Fruit fly (Drosophila melanogaster) whole organism, embryonic: ENCODE measurements around the gene Sdic4.

ENCODE experiments used
- CG10267 ChIP-seq: fragments of 200-800 bp; sonication (Bioruptor generic); optimal IDR thresholded peaks from 2 replicates; lab custom pipeline; 2018; ENCODE audit warnings: missing biosample characterization, mild to moderate bottlenecking, missing genetic modification characterization, moderate library complexity
- CG12942 ChIP-seq: fragments of 200-800 bp; sonication (Bioruptor generic); optimal IDR thresholded peaks from 3 replicates; lab custom pipeline; 2016; ENCODE audit warnings: missing biosample characterization, missing genetic modification characterization
- CG13424 ChIP-seq: fragments of 200-800 bp; sonication (Bioruptor generic); optimal IDR thresholded peaks from 2 replicates; lab custom pipeline; 2019; ENCODE audit warnings: missing biosample characterization, mild to moderate bottlenecking, missing genetic modification characterization, moderate library complexity
- CG14441 ChIP-seq: fragments of 200-800 bp; sonication (Bioruptor generic); IDR thresholded peaks from 2 replicates; pipeline ENCODE4 v1.3.6; 2022; ENCODE audit warnings: missing biosample characterization, missing genetic modification characterization
- CG16863 ChIP-seq: fragments of 200-800 bp; sonication (Bioruptor generic); optimal IDR thresholded peaks from 3 replicates; lab custom pipeline; 2016; ENCODE audit warnings: missing biosample characterization, missing genetic modification characterization
- CG1832 ChIP-seq: fragments of 200-800 bp; sonication (Bioruptor generic); optimal IDR thresholded peaks from 2 replicates; lab custom pipeline; 2017; ENCODE audit warnings: missing biosample characterization, mild to moderate bottlenecking, missing genetic modification characterization, inconsistent platforms
- CG18599 ChIP-seq: fragments of 200-800 bp; sonication (Bioruptor generic); optimal IDR thresholded peaks from 3 replicates; lab custom pipeline; 2017; ENCODE audit warnings: missing biosample characterization, missing genetic modification characterization, mild to moderate bottlenecking, moderate library complexity, missing genetic modification reagents
- CG2678 ChIP-seq: fragments of 200-800 bp; sonication (Bioruptor generic); optimal IDR thresholded peaks from 3 replicates; lab custom pipeline; 2019; ENCODE audit warnings: missing biosample characterization, mild to moderate bottlenecking, missing genetic modification characterization, moderate library complexity
- CG2889 ChIP-seq: fragments of 200-800 bp; sonication (Bioruptor generic); IDR thresholded peaks from 3 replicates; pipeline ENCODE4 v1.3.6; 2022; ENCODE audit warnings: missing biosample characterization, missing genetic modification characterization
- CG30403 ChIP-seq: fragments of 200-800 bp; sonication (Bioruptor generic); optimal IDR thresholded peaks from 3 replicates; lab custom pipeline; 2016; ENCODE audit warnings: missing biosample characterization, missing genetic modification characterization
- CG3163 ChIP-seq: fragments of 200-800 bp; sonication (Bioruptor generic); optimal IDR thresholded peaks from 3 replicates; lab custom pipeline; 2016; ENCODE audit warnings: missing biosample characterization, missing genetic modification characterization
- CG34422 ChIP-seq: fragments of 200-800 bp; sonication (Bioruptor generic); IDR thresholded peaks from 3 replicates; pipeline ENCODE4 v1.3.6; 2022; ENCODE audit warnings: missing biosample characterization, missing genetic modification characterization
- CG4404 ChIP-seq: fragments of 200-800 bp; sonication (Bioruptor generic); IDR thresholded peaks from 2 replicates; pipeline ENCODE4 v1.3.6; 2022; ENCODE audit warnings: missing biosample characterization, missing genetic modification characterization
- CG4730 ChIP-seq: fragments of 200-800 bp; sonication (Bioruptor generic); IDR thresholded peaks from 2 replicates; pipeline ENCODE4 v1.3.6; 2022; ENCODE audit warnings: missing biosample characterization, missing genetic modification characterization
- CG5245 ChIP-seq: fragments of 200-800 bp; sonication (Bioruptor generic); optimal IDR thresholded peaks from 3 replicates; lab custom pipeline; 2016; ENCODE audit warnings: missing biosample characterization, missing genetic modification characterization
- CG6254 ChIP-seq: fragments of 200-800 bp; sonication (Bioruptor generic); optimal IDR thresholded peaks from 3 replicates; lab custom pipeline; 2017; ENCODE audit warnings: mild to moderate bottlenecking, missing biosample characterization, missing genetic modification reagents, missing genetic modification characterization
- CG6689 ChIP-seq: fragments of 200-800 bp; sonication (Bioruptor generic); IDR thresholded peaks from 2 replicates; pipeline ENCODE4 v1.3.6; 2022; ENCODE audit warnings: missing biosample characterization, missing genetic modification characterization
- CG6854 ChIP-seq: fragments of 200-800 bp; sonication (Bioruptor generic); optimal IDR thresholded peaks from 3 replicates; lab custom pipeline; 2017; ENCODE audit warnings: missing biosample characterization, mild to moderate bottlenecking, missing genetic modification characterization
- CG7357 ChIP-seq: fragments of 200-800 bp; sonication (Bioruptor generic); IDR thresholded peaks from 3 replicates; pipeline ENCODE4 v1.3.6; 2022; ENCODE audit warnings: missing biosample characterization, missing genetic modification characterization
- CG8089 ChIP-seq: fragments of 200-800 bp; sonication (Bioruptor generic); optimal IDR thresholded peaks from 3 replicates; lab custom pipeline; 2016; ENCODE audit warnings: missing biosample characterization, missing genetic modification characterization
- CG9609 ChIP-seq: fragments of 200-800 bp; sonication (Bioruptor generic); optimal IDR thresholded peaks from 3 replicates; lab custom pipeline; 2016; ENCODE audit warnings: missing biosample characterization, missing genetic modification characterization
- CG9727 ChIP-seq: fragments of 200-800 bp; sonication (Bioruptor generic); optimal IDR thresholded peaks from 3 replicates; lab custom pipeline; 2017; ENCODE audit warnings: missing biosample characterization, mild to moderate bottlenecking, missing genetic modification characterization
- Dref ChIP-seq: fragments of 200-800 bp; sonication (Bioruptor generic); IDR thresholded peaks from 2 replicates; pipeline ENCODE4 v1.3.6; 2022; ENCODE audit warnings: missing biosample characterization, missing genetic modification characterization
- E2f2 ChIP-seq: fragments of 200-800 bp; sonication (Bioruptor generic); IDR thresholded peaks from 2 replicates; pipeline ENCODE4 v1.3.6; 2022; ENCODE audit warnings: missing biosample characterization, missing genetic modification characterization
- Ets65A ChIP-seq: fragments of 200-800 bp; sonication (Bioruptor generic); peaks from one replicate; lab custom pipeline; 2016; ENCODE audit warnings: missing biosample characterization, missing genetic modification characterization
- Lim3 ChIP-seq: fragments of 200-800 bp; sonication (Bioruptor generic); IDR thresholded peaks from 2 replicates; pipeline ENCODE4 v1.3.6; 2022; ENCODE audit warnings: missing biosample characterization, missing genetic modification characterization
- MBD-R2 ChIP-seq: fragments of 200-800 bp; sonication (Bioruptor generic); IDR thresholded peaks from 2 replicates; pipeline ENCODE4 v1.3.6; 2022; ENCODE audit warnings: missing biosample characterization, missing genetic modification characterization
- MESR4 ChIP-seq: fragments of 200-800 bp; sonication (Bioruptor generic); optimal IDR thresholded peaks from 2 replicates; lab custom pipeline; 2018; ENCODE audit warnings: missing biosample characterization, mild to moderate bottlenecking, missing genetic modification characterization, moderate library complexity
- Meics ChIP-seq: fragments of 200-800 bp; sonication (Bioruptor generic); optimal IDR thresholded peaks from 2 replicates; lab custom pipeline; 2017; ENCODE audit warnings: missing biosample characterization, mild to moderate bottlenecking, missing genetic modification characterization
- Mes4 ChIP-seq: fragments of 200-800 bp; sonication (Bioruptor generic); optimal IDR thresholded peaks from 2 replicates; lab custom pipeline; 2016; ENCODE audit warnings: missing biosample characterization, missing genetic modification characterization
- NfI ChIP-seq: fragments of 200-800 bp; sonication (Bioruptor generic); optimal IDR thresholded peaks from 3 replicates; lab custom pipeline; 2018; ENCODE audit warnings: missing biosample characterization, mild to moderate bottlenecking, missing genetic modification characterization, moderate library complexity
- Ravus ChIP-seq: fragments of 200-800 bp; sonication (Bioruptor generic); IDR thresholded peaks from 2 replicates; pipeline ENCODE4 v1.3.6; 2022; ENCODE audit warnings: missing biosample characterization, missing genetic modification characterization
- Ssrp ChIP-seq: fragments of 200-800 bp; sonication (Bioruptor generic); optimal IDR thresholded peaks from 2 replicates; lab custom pipeline; 2018; ENCODE audit warnings: missing biosample characterization, mild to moderate bottlenecking, missing genetic modification characterization, moderate library complexity
- TFAM ChIP-seq: fragments of 200-800 bp; sonication (Bioruptor generic); optimal IDR thresholded peaks from 2 replicates; lab custom pipeline; 2017; ENCODE audit warnings: missing biosample characterization, missing genetic modification characterization, inconsistent platforms
- Usf ChIP-seq: fragments of 200-800 bp; sonication (Bioruptor generic); optimal IDR thresholded peaks from 2 replicates; lab custom pipeline; 2017; ENCODE audit warnings: missing genotype, missing biosample characterization, missing genetic modification characterization
- bowl ChIP-seq: fragments of 200-800 bp; sonication (Bioruptor generic); IDR thresholded peaks from 2 replicates; pipeline ENCODE4 v1.3.6; 2022; ENCODE audit warnings: missing biosample characterization, missing genetic modification characterization
- eve ChIP-seq, 2 experiments: fragments of >200 bp; optimal IDR thresholded peaks; 2 replicates each; lab custom pipeline; 2017; ENCODE audit warnings: missing biosample characterization in 2 of 2, missing genetic modification characterization in 2 of 2
- gcm2 ChIP-seq: fragments of 200-800 bp; sonication (Bioruptor generic); optimal IDR thresholded peaks from 2 replicates; lab custom pipeline; 2016; ENCODE audit warnings: missing biosample characterization, missing genetic modification characterization
- gsb-n ChIP-seq: fragments of 200-800 bp; sonication (Bioruptor generic); optimal IDR thresholded peaks from 3 replicates; lab custom pipeline; 2018; ENCODE audit warnings: missing biosample characterization, mild to moderate bottlenecking, missing genetic modification characterization
- lab ChIP-seq: fragments of 200-800 bp; sonication (Bioruptor generic); optimal IDR thresholded peaks from 3 replicates; lab custom pipeline; 2017; ENCODE audit warnings: missing biosample characterization, missing genetic modification characterization, mild to moderate bottlenecking, moderate library complexity, missing genetic modification reagents
- nom ChIP-seq: fragments of 200-800 bp; sonication (Bioruptor generic); optimal IDR thresholded peaks from 2 replicates; lab custom pipeline; 2017; ENCODE audit warnings: missing biosample characterization, missing genetic modification characterization, mild to moderate bottlenecking, moderate library complexity, missing genetic modification reagents
- org-1 ChIP-seq: fragments of 200-800 bp; sonication (Bioruptor generic); optimal IDR thresholded peaks from 2 replicates; lab custom pipeline; 2017; ENCODE audit warnings: missing biosample characterization, missing genetic modification characterization
- pfk ChIP-seq: fragments of 200-800 bp; sonication (Bioruptor generic); optimal IDR thresholded peaks from 2 replicates; lab custom pipeline; 2018; ENCODE audit warnings: missing biosample characterization, mild to moderate bottlenecking, missing genetic modification characterization, moderate library complexity
- prd ChIP-seq, 3 experiments: fragments of >200 bp in 2 of 3; fragments of 200-800 bp in 1 of 3; sonication (Bioruptor generic) in 1 of 3; optimal IDR thresholded peaks in 2 of 3; IDR thresholded peaks in 1 of 3; 2 replicates in 2 of 3; 3 replicates in 1 of 3; pipeline versions ENCODE4 v1.3.6 to Lab custom; 2017 to 2022; ENCODE audit warnings: missing biosample characterization in 1 of 3, missing genetic modification characterization in 1 of 3
- scrt ChIP-seq: fragments of 200-800 bp; sonication (Bioruptor generic); optimal IDR thresholded peaks from 2 replicates; lab custom pipeline; 2018; ENCODE audit warnings: missing biosample characterization, mild to moderate bottlenecking, missing genetic modification characterization, moderate library complexity
- slp2 ChIP-seq: fragments of 200-800 bp; sonication (Bioruptor generic); optimal IDR thresholded peaks from 2 replicates; lab custom pipeline; 2016; ENCODE audit warnings: missing biosample characterization, missing genetic modification characterization
- trem ChIP-seq: fragments of 200-800 bp; optimal IDR thresholded peaks from 3 replicates; lab custom pipeline; 2019; ENCODE audit warnings: missing biosample characterization, mild to moderate bottlenecking, missing genetic modification characterization, moderate library complexity
- unpg ChIP-seq: fragments of 200-800 bp; sonication (Bioruptor generic); optimal IDR thresholded peaks from 3 replicates; lab custom pipeline; 2018; ENCODE audit warnings: missing biosample characterization, mild to moderate bottlenecking, missing genetic modification characterization, moderate library complexity
- zfh1 ChIP-seq: fragments of 200-800 bp; sonication (Bioruptor generic); IDR thresholded peaks from 3 replicates; pipeline ENCODE4 v1.3.6; 2022; ENCODE audit warnings: missing biosample characterization, missing genetic modification characterization

Gene Sdic4

dm6 chrX:20173464-20173995, 51.3 kb downstream of the Sdic4 start, which contains the start of gene AnxB10 (continued):
- TF ChIP-seq CG2889 (GFP tag; lab: Robert Waterston, UW) (no peak), CG4404 (GFP tag; lab: Robert Waterston, UW) (0 out of 2 replicates have a peak, but pooled peaks have one; percentile 28), zfh1 (GFP tag; lab: Robert Waterston, UW) (0 out of 3 replicates have a peak, but pooled peaks have one; percentile 8), NfI (GFP tag; lab: Kevin White, UChicago) (peak; percentile 37), nom (GFP tag; lab: Kevin White, UChicago) (peak; percentile 86), lab (GFP tag; lab: Kevin White, UChicago) (peak; percentile 76), CG3163 (peak; percentile 3), CG6254 (peak; percentile 32), TFAM (no peak), org-1 (peak; percentile 17), CG10267 (tag; lab: Kevin White, UChicago) (peak; percentile 46), Mes4 (peak; percentile 37), eve (GFP tag; optimal IDR thresholded peaks at IDR 0.05; lab: Kevin White, UChicago) (no peak), CG4730 (GFP tag; lab: Robert Waterston, UW) (0 out of 2 replicates have a peak, but pooled peaks have one; percentile 47), Ets65A (GFP tag; lab: Kevin White, UChicago) (peak; percentile 90), CG6689 (GFP tag; lab: Robert Waterston, UW) (peak; percentile 75), pfk (GFP tag; lab: Kevin White, UChicago) (no peak), CG30403 (GFP tag; lab: Kevin White, UChicago) (peak; percentile 65), unpg (peak; percentile 29), MBD-R2 (GFP tag; lab: Robert Waterston, UW) (peak; percentile 21; the same call in 1 of the 2 replicates), CG18599 (GFP tag; lab: Kevin White, UChicago) (peak; percentile 76), prd (optimal IDR thresholded peaks at IDR 0.05; lab: Kevin White, UChicago) (no peak), prd (GFP tag; IDR thresholded peaks at IDR 0.05; lab: Robert Waterston, UW) (peak; percentile 44; the same call in 2 of the 3 replicates), bowl (GFP tag; lab: Robert Waterston, UW) (peak; percentile 61; the same call in 1 of the 2 replicates), CG9609 (GFP tag; lab: Kevin White, UChicago) (peak; percentile 0), slp2 (GFP tag; lab: Kevin White, UChicago) (peak; percentile 58), Lim3 (GFP tag; lab: Robert Waterston, UW) (no peak), CG34422 (GFP tag; lab: Robert Waterston, UW) (peak; percentile 46; the same call in 1 of the 3 replicates), CG9727 (peak; percentile 51), CG13424 (tag; lab: Kevin White, UChicago) (peak; percentile 72), CG2678 (tag; lab: Kevin White, UChicago) (peak; percentile 79), CG14441 (GFP tag; lab: Robert Waterston, UW) (peak; percentile 55; the same call in 1 of the 2 replicates), Ssrp (tag; lab: Kevin White, UChicago) (peak; percentile 31), CG12942 (GFP tag; lab: Kevin White, UChicago) (no peak), CG1832 (GFP tag; lab: Kevin White, UChicago) (no peak), CG8089 (peak; percentile 35), Usf (GFP tag; lab: Kevin White, UChicago) (peak; percentile 2), MESR4 (no peak), Ravus (GFP tag; lab: Robert Waterston, UW) (peak; percentile 28), scrt (GFP tag; lab: Kevin White, UChicago) (peak; percentile 41), CG6854 (peak; percentile 60), CG7357 (GFP tag; lab: Robert Waterston, UW) (peak; percentile 68; the same call in 2 of the 3 replicates), gsb-n (peak; percentile 14), E2f2 (0 out of 2 replicates have a peak, but pooled peaks have one; percentile 23), CG16863 (peak; percentile 52), trem (tag; lab: Kevin White, UChicago) (no peak), Dref (GFP tag; lab: Robert Waterston, UW) (no peak), Meics (peak; percentile 77), CG5245 (GFP tag; lab: Kevin White, UChicago) (peak; percentile 26), gcm2 (GFP tag; lab: Kevin White, UChicago) (no peak)
